Worm (Caenorhabditis elegans): Measurements from ENCODE around the gene tbc-11.

The tbc-11 gene

ce11 chrX:924495-925008, at the start of gene tbc-11, which contains the start of gene pifk-1:
Gene tbc-11 (plus strand): TSS chrX:924958.
Gene pifk-1 (minus strand): TSS chrX:924511.
- TF ChIP-seq dao-5 (tag; optimal IDR thresholded peaks at IDR 0.05) (no peak), W03F9.2 (tag; optimal IDR thresholded peaks at IDR 0.05) (peak; percentile 63)

ce11 chrX:876935-877334, 47.8 kb upstream of the tbc-11 start, which contains the start of gene ZC13.1:
Gene ZC13.1 (plus strand): TSS chrX:877239.
- no peak for TF ChIP-seq dao-5 (tag; optimal IDR thresholded peaks at IDR 0.05)
- TF ChIP-seq W03F9.2 (tag; optimal IDR thresholded peaks at IDR 0.05) = no peak
- TF ChIP-seq him-1 (tag; optimal IDR thresholded peaks at IDR 0.05) = no peak

- no peak for TF ChIP-seq him-1 (tag; optimal IDR thresholded peaks at IDR 0.05)
- no peak for TF ChIP-seq W03F9.2 (tag; optimal IDR thresholded peaks at IDR 0.05)
- TF ChIP-seq dao-5 (tag; optimal IDR thresholded peaks at IDR 0.05) = no peak
Observed at ce11 chrX:880367-880766, 44.4 kb upstream of the tbc-11 start, which contains the start of gene ZC13.2. Gene ZC13.2 (plus strand): TSS chrX:880667.

ce11 chrX:888294-888693, 36.5 kb upstream of the tbc-11 start, which contains the start of gene mam-1:
Gene mam-1 (minus strand): TSS chrX:888394.
- no peak for TF ChIP-seq W03F9.2 (tag; optimal IDR thresholded peaks at IDR 0.05)
- no peak for TF ChIP-seq dao-5 (tag; optimal IDR thresholded peaks at IDR 0.05)
- no peak for TF ChIP-seq him-1 (tag; optimal IDR thresholded peaks at IDR 0.05)

- TF ChIP-seq him-1 (tag; optimal IDR thresholded peaks at IDR 0.05) (no peak), W03F9.2 (tag; optimal IDR thresholded peaks at IDR 0.05) (no peak), dao-5 (tag; optimal IDR thresholded peaks at IDR 0.05) (no peak)
Observed at ce11 chrX:897948-898347, 26.8 kb upstream of the tbc-11 start, which contains the start of gene mab-7. Gene mab-7 (minus strand): TSS chrX:898048.

- TF ChIP-seq him-1 (tag; optimal IDR thresholded peaks at IDR 0.05) = no peak
- no peak for TF ChIP-seq W03F9.2 (tag; optimal IDR thresholded peaks at IDR 0.05)
- TF ChIP-seq dao-5 (tag; optimal IDR thresholded peaks at IDR 0.05) = no peak
Observed at ce11 chrX:902512-902911, 22.2 kb upstream of the tbc-11 start, which contains the start of gene ZC13.10. Gene ZC13.10 (minus strand): TSS chrX:902612.

ce11 chrX:910337-910736, 14.4 kb upstream of the tbc-11 start:
- TF ChIP-seq him-1 (tag; optimal IDR thresholded peaks at IDR 0.05) (peak; percentile 13), dao-5 (tag; optimal IDR thresholded peaks at IDR 0.05) (no peak)

ce11 chrX:912564-912963, 12.2 kb upstream of the tbc-11 start:
- TF ChIP-seq him-1 (tag; optimal IDR thresholded peaks at IDR 0.05) (no peak), W03F9.2 (tag; optimal IDR thresholded peaks at IDR 0.05) (no peak), dao-5 (tag; optimal IDR thresholded peaks at IDR 0.05) (no peak)

ce11 chrX:912990-913389, 11.8 kb upstream of the tbc-11 start, which contains the start of gene F35H12.6:
Gene F35H12.6 (plus strand): TSS chrX:913290.
- no peak for TF ChIP-seq dao-5 (tag; optimal IDR thresholded peaks at IDR 0.05)
- TF ChIP-seq W03F9.2 (tag; optimal IDR thresholded peaks at IDR 0.05) = no peak
- TF ChIP-seq him-1 (tag; optimal IDR thresholded peaks at IDR 0.05) = no peak

ce11 chrX:915510-915909, 9.2 kb upstream of the tbc-11 start, which contains the start of gene sel-12:
Gene sel-12 (plus strand): TSS chrX:915867.
- TF ChIP-seq him-1 (tag; optimal IDR thresholded peaks at IDR 0.05) = no peak
- no peak for TF ChIP-seq dao-5 (tag; optimal IDR thresholded peaks at IDR 0.05)
- no peak for TF ChIP-seq W03F9.2 (tag; optimal IDR thresholded peaks at IDR 0.05)

ce11 chrX:918097-918496, 6.7 kb upstream of the tbc-11 start, which contains the start of gene F35H12.5:
Gene F35H12.5 (plus strand): TSS chrX:918397.
- TF ChIP-seq him-1 (tag; optimal IDR thresholded peaks at IDR 0.05) (no peak), dao-5 (tag; optimal IDR thresholded peaks at IDR 0.05) (no peak), W03F9.2 (tag; optimal IDR thresholded peaks at IDR 0.05) (no peak)

- no peak for TF ChIP-seq W03F9.2 (tag; optimal IDR thresholded peaks at IDR 0.05)
- no peak for TF ChIP-seq dao-5 (tag; optimal IDR thresholded peaks at IDR 0.05)
- no peak for TF ChIP-seq him-1 (tag; optimal IDR thresholded peaks at IDR 0.05)
Observed at ce11 chrX:926125-926524, 1.4 kb downstream of the tbc-11 start.

- TF ChIP-seq W03F9.2 (tag; optimal IDR thresholded peaks at IDR 0.05) = no peak
- no peak for TF ChIP-seq him-1 (tag; optimal IDR thresholded peaks at IDR 0.05)
- no peak for TF ChIP-seq dao-5 (tag; optimal IDR thresholded peaks at IDR 0.05)
Observed at ce11 chrX:927632-928031, 2.9 kb downstream of the tbc-11 start.

- TF ChIP-seq him-1 (tag; optimal IDR thresholded peaks at IDR 0.05) (peak; percentile 60), W03F9.2 (tag; optimal IDR thresholded peaks at IDR 0.05) (no peak)
Observed at ce11 chrX:932874-933273, 8.1 kb downstream of the tbc-11 start.

- no peak for TF ChIP-seq dao-5 (tag; optimal IDR thresholded peaks at IDR 0.05)
- no peak for TF ChIP-seq W03F9.2 (tag; optimal IDR thresholded peaks at IDR 0.05)
- no peak for TF ChIP-seq him-1 (tag; optimal IDR thresholded peaks at IDR 0.05)
Observed at ce11 chrX:933504-933903, 8.7 kb downstream of the tbc-11 start, which contains the start of gene F35H12.1. Gene F35H12.1 (plus strand): TSS chrX:933804.
